Worm (Caenorhabditis elegans) whole organism, L4/young adult: ENCODE results near the gene gpa-7.

Experiments used
- W03F9.2 ChIP-seq: fragments of 150-350 bp; optimal IDR thresholded peaks from 2 replicates; lab custom pipeline; 2014; ENCODE audit warnings: missing biosample characterization, missing genetic modification characterization
- dao-5 ChIP-seq: sonication (generic microtip); optimal IDR thresholded peaks from 2 replicates; lab custom pipeline; 2016; ENCODE audit warnings: missing genotype, missing genetic modification characterization, moderate library complexity, missing compliant biosample characterization
- him-1 ChIP-seq: sonication (generic microtip); optimal IDR thresholded peaks from 2 replicates; lab custom pipeline; 2016; ENCODE audit warnings: missing genotype, missing genetic modification reagents, missing genetic modification characterization, missing compliant biosample characterization

gpa-7 gene

DNA sequence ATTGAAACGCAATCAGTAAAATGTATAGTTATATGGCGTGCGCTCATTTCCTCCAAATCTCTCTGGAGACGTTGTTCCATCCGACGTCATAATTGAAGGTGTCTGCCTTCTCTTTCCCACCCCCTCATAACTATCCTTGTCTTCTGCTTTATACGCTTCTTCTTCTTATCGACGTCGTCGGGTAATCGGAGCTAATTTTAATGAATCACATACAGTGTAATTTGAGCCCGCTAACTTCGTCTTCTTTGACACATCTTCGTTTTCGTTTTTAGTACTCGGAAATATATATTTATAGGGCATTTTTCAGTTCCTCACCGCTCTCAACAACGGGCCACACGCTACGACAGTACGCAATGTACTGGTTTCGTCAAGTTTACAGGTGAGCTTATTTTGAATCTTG, 32.6 kb downstream of the gpa-7 start, which contains the start of gene ins-1:
Gene ins-1 (plus strand): TSS at position 301 of the 400 bp plus-strand sequence.
- TF ChIP-seq him-1 (tag; lab: Kevin White, UChicago) (no peak), dao-5 (tag; lab: Kevin White, UChicago) (no peak), W03F9.2 (tag; lab: Kevin White, UChicago) (no peak)

DNA sequence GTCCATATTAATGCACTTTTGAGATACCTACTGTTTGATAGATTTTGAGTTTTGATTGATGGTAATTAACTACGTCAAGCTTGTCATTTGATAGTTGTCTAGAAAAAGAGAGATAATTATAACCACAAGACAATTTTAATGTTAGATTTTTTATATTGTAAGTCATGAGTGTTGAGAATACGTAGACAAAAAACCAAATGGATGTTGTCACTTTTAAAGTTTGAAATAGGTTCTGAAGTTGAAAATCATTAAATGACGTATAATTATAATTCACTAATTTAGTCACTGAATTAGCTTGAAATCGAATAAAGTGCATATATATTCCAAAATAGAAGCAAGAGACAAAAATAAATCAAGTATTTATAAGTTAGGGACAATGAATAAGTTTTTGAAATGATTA, 33.3 kb downstream of the gpa-7 start:
- TF ChIP-seq dao-5 (tag; lab: Kevin White, UChicago) (no peak), W03F9.2 (tag; lab: Kevin White, UChicago) (no peak)

- TF ChIP-seq dao-5 (tag; lab: Kevin White, UChicago) = no peak
- no peak for TF ChIP-seq him-1 (tag; lab: Kevin White, UChicago)
- TF ChIP-seq W03F9.2 (tag; lab: Kevin White, UChicago) = no peak
Observed at ce11 chrIV:10438901-10439300, 35.1 kb downstream of the gpa-7 start, which contains the start of gene F13B12.3. Gene F13B12.3 (plus strand): TSS chrIV:10439123.

DNA sequence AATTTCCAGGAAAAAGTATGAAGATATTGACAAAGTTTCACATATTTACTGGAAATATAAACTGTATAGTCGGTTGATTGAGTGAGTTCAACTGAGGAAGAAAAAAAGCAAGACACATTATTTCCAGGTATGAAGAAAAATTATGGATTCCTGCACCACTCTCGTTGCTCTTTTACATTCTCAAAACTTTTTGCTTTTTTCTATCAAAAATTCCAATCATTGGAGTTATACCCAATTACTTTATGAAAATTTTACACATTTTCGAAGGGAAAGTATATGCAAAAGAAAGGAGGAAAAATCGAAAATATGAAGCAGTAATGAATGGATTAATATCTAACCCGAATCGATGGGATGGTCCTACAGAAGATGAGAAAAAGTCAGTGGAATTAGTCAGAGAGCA, 39.1 kb downstream of the gpa-7 start:
- TF ChIP-seq W03F9.2 (tag; lab: Kevin White, UChicago) = no peak
- no peak for TF ChIP-seq him-1 (tag; lab: Kevin White, UChicago)
- TF ChIP-seq dao-5 (tag; lab: Kevin White, UChicago) = no peak

- TF ChIP-seq W03F9.2 (tag; lab: Kevin White, UChicago) = no peak
- TF ChIP-seq him-1 (tag; lab: Kevin White, UChicago) = no peak
- TF ChIP-seq dao-5 (tag; lab: Kevin White, UChicago) = no peak
Observed at ce11 chrIV:10443510-10443909, 39.7 kb downstream of the gpa-7 start, which contains the start of gene F13B12.7. Gene F13B12.7 (plus strand): TSS chrIV:10443810.

DNA sequence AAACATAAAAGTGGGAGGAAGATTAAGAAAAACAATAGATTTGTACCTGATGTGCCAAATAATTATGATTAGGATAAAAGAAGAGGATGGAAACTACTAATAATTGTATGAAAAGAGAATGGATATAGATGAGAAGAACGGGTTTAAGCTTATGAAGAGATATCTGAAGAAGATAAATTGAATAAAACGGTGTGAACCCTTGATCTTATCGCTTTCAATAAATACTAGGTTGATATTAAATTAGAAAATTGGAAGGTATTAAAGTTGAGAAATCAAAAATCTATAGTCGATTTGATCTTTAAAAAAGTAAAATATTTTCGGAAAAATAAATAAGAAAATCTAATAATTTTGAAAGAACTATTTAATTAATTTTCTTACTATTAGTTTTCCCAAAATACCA, 46.0 kb downstream of the gpa-7 start, which contains the start of gene F13B12.4:
Gene F13B12.4 (minus strand): TSS at position 101 of the 400 bp plus-strand sequence.
- no peak for TF ChIP-seq W03F9.2 (tag; lab: Kevin White, UChicago)
- TF ChIP-seq him-1 (tag; lab: Kevin White, UChicago) = no peak
- no peak for TF ChIP-seq dao-5 (tag; lab: Kevin White, UChicago)

DNA sequence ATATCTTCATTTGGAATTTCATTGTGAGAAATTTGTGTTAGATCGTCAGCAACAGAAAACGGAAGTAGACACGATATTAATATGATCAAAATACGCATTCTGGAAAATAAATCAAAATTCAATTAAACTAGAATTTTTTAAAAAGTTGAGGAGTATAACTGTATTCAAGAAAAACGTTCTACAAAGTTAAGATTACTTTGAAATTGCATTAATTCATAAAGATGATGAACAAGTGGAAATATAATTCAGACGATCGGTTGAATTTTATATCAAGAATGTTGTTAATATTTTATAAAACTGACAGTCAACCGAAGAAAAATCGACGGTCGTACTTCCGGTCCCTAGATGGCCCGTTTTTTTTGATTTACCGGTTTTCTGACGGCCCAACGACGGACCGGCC, 49.2 kb downstream of the gpa-7 start, which contains the start of gene F01D4.8:
Gene F01D4.8 (minus strand): TSS at position 101 of the 400 bp plus-strand sequence.
- no peak for TF ChIP-seq him-1 (tag; lab: Kevin White, UChicago)
- no peak for TF ChIP-seq W03F9.2 (tag; lab: Kevin White, UChicago)
- no peak for TF ChIP-seq dao-5 (tag; lab: Kevin White, UChicago)

DNA sequence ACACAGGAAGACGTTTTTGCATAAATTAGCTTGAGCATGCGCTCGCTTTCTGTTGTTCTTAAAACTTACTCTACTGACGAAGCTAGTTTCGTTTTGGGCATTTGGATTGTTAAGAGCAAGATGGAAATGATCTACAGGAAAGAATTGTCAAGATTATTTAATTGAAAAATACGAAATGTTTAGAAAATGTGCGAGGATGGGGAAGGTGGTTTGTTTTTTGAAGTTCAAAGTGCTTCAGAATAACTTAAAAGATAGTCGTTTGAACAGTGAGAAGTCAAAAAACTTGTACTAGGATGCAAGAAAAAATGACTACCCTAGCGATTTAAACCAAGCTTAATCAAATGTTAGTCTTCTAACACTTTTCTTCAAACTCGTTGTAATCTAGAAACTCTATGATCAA, 53.3 kb downstream of the gpa-7 start, which contains the start of gene srb-17:
Gene srb-17 (minus strand): TSS at position 101 of the 400 bp plus-strand sequence.
- TF ChIP-seq him-1 (tag; lab: Kevin White, UChicago) = no peak
- no peak for TF ChIP-seq dao-5 (tag; lab: Kevin White, UChicago)
- TF ChIP-seq W03F9.2 (tag; lab: Kevin White, UChicago) = no peak
